Worm (Caenorhabditis elegans) whole organism, dauer: Measurements from ENCODE around the gene ent-3.
"Not testable (repeated sequence)": the region's sequence is repeated elsewhere in the genome, so short reads cannot be mapped to it uniquely, and the experiment has no call there.

Source experiments
- unc-62 ChIP-seq: sonication (generic microtip); optimal IDR thresholded peaks from 2 replicates; lab custom pipeline; 2017; ENCODE audit warnings: missing biosample characterization, missing genetic modification reagents, missing genetic modification characterization

Gene ent-3

ce11 chrV:14243904-14244303 is 8.1 kb upstream of the ent-3 start, which contains the start of gene sre-7:
sre-7 (plus strand) TSS chrV:14244204.
- no peak for TF ChIP-seq unc-62 (GFP tag; lab: Kevin White, UChicago)

- no peak for TF ChIP-seq unc-62 (GFP tag; lab: Kevin White, UChicago)
Observed at ce11 chrV:14240694-14241201, 4.9 kb upstream of the ent-3 start, which contains the start of gene K02E11.10. K02E11.10 (minus strand) TSS chrV:14241151.

- TF ChIP-seq unc-62 (GFP tag; lab: Kevin White, UChicago): no peak
Observed at ce11 chrV:14231656-14232055, 4.2 kb downstream of the ent-3 start.

- no peak for TF ChIP-seq unc-62 (GFP tag; lab: Kevin White, UChicago)
Observed at ce11 chrV:14230788-14231583, 4.9 kb downstream of the ent-3 start.

- TF ChIP-seq unc-62 (GFP tag; lab: Kevin White, UChicago): no peak
Observed at ce11 chrV:14226373-14226772, 9.5 kb downstream of the ent-3 start, which contains the start of gene nep-21. nep-21 (minus strand) TSS chrV:14226473.

- no peak for TF ChIP-seq unc-62 (GFP tag; lab: Kevin White, UChicago)
Observed at ce11 chrV:14223141-14223540, 12.7 kb downstream of the ent-3 start.

ce11 chrV:14215106-14215505 is 20.7 kb downstream of the ent-3 start, which contains the start of gene T16A9.5:
T16A9.5 (minus strand) TSS chrV:14215206.
- no peak for TF ChIP-seq unc-62 (GFP tag; lab: Kevin White, UChicago)

ce11 chrV:14212813-14213212 is 23.0 kb downstream of the ent-3 start:
- no peak for TF ChIP-seq unc-62 (GFP tag; lab: Kevin White, UChicago)

ce11 chrV:14210743-14211142 is 25.1 kb downstream of the ent-3 start, which contains the start of gene str-230:
str-230 (minus strand) TSS chrV:14210843.
- no peak for TF ChIP-seq unc-62 (GFP tag; lab: Kevin White, UChicago)

ce11 chrV:14205214-14205613 is 30.6 kb downstream of the ent-3 start, which contains the start of gene T16A9.3:
T16A9.3 (plus strand) TSS chrV:14205514.
- TF ChIP-seq unc-62 (GFP tag; lab: Kevin White, UChicago): not testable (repeated sequence)

- no peak for TF ChIP-seq unc-62 (GFP tag; lab: Kevin White, UChicago)
Observed at ce11 chrV:14200086-14200485, 35.8 kb downstream of the ent-3 start.

- TF ChIP-seq unc-62 (GFP tag; lab: Kevin White, UChicago): no peak
Observed at ce11 chrV:14197651-14198050, 38.2 kb downstream of the ent-3 start.

ce11 chrV:14194514-14194913 is 41.3 kb downstream of the ent-3 start:
- TF ChIP-seq unc-62 (GFP tag; lab: Kevin White, UChicago): no peak

ce11 chrV:14193451-14193850 is 42.4 kb downstream of the ent-3 start, which contains the start of gene atfs-1:
atfs-1 (plus strand) TSS chrV:14193663.
- TF ChIP-seq unc-62 (GFP tag; lab: Kevin White, UChicago): no peak

- TF ChIP-seq unc-62 (GFP tag; lab: Kevin White, UChicago): no peak
Observed at ce11 chrV:14192870-14193269, 43.0 kb downstream of the ent-3 start.

- no peak for TF ChIP-seq unc-62 (GFP tag; lab: Kevin White, UChicago)
Observed at ce11 chrV:14187104-14187503, 48.7 kb downstream of the ent-3 start.
